Fruit fly (Drosophila melanogaster) whole organism, embryonic: Measurements from ENCODE around the gene CG14219.

Experiments
- Bdp1 ChIP-seq: fragments of 200-800 bp; sonication (Bioruptor generic); optimal IDR thresholded peaks from 3 replicates; lab custom pipeline; 2016; ENCODE audit warnings: missing biosample characterization, missing genetic modification characterization
- CG10147 ChIP-seq: fragments of 200-800 bp; sonication (Bioruptor generic); optimal IDR thresholded peaks from 2 replicates; lab custom pipeline; 2019; ENCODE audit warnings: missing biosample characterization, mild to moderate bottlenecking, missing genetic modification characterization, moderate library complexity
- CG11504 ChIP-seq: fragments of 200-800 bp; sonication (Bioruptor generic); optimal IDR thresholded peaks from 3 replicates; lab custom pipeline; 2019; ENCODE audit warnings: missing biosample characterization, mild to moderate bottlenecking, missing genetic modification characterization, moderate library complexity
- CG17186 ChIP-seq: fragments of 200-800 bp; sonication (Bioruptor generic); optimal IDR thresholded peaks from 3 replicates; lab custom pipeline; 2017; ENCODE audit warnings: missing biosample characterization, missing genetic modification reagents, missing genetic modification characterization
- CG17359 ChIP-seq: fragments of 200-800 bp; sonication (Bioruptor generic); optimal IDR thresholded peaks from 3 replicates; lab custom pipeline; 2018; ENCODE audit warnings: missing biosample characterization, mild to moderate bottlenecking, missing genetic modification characterization, moderate library complexity
- CG17568 ChIP-seq: fragments of 200-800 bp; sonication (Bioruptor generic); optimal IDR thresholded peaks from 2 replicates; lab custom pipeline; 2018; ENCODE audit warnings: missing biosample characterization, mild to moderate bottlenecking, missing genetic modification characterization, moderate library complexity
- CG2889 ChIP-seq: fragments of 200-800 bp; sonication (Bioruptor generic); IDR thresholded peaks from 3 replicates; pipeline ENCODE4 v1.3.6; 2022; ENCODE audit warnings: missing biosample characterization, missing genetic modification characterization
- CG34376 ChIP-seq: fragments of 200-800 bp; sonication (Bioruptor generic); optimal IDR thresholded peaks from 2 replicates; lab custom pipeline; 2018; ENCODE audit warnings: missing biosample characterization, mild to moderate bottlenecking, missing genetic modification characterization
- CG6791 ChIP-seq: fragments of 200-800 bp; sonication (Bioruptor generic); IDR thresholded peaks from 3 replicates; pipeline ENCODE4 v1.3.6; 2022; ENCODE audit warnings: missing biosample characterization, missing genetic modification characterization; ENCODE audit not compliant: partially characterized antibody
- CG9609 ChIP-seq: fragments of 200-800 bp; sonication (Bioruptor generic); optimal IDR thresholded peaks from 3 replicates; lab custom pipeline; 2016; ENCODE audit warnings: missing biosample characterization, missing genetic modification characterization
- Chrac-16 ChIP-seq: fragments of 200-800 bp; sonication (Bioruptor generic); optimal IDR thresholded peaks from 3 replicates; lab custom pipeline; 2016; ENCODE audit warnings: missing biosample characterization, missing genetic modification characterization
- D19B ChIP-seq: fragments of 200-800 bp; sonication (Bioruptor generic); optimal IDR thresholded peaks from 2 replicates; lab custom pipeline; 2017; ENCODE audit warnings: missing biosample characterization, mild to moderate bottlenecking, missing genetic modification characterization
- Dll ChIP-seq: fragments of 200-800 bp; sonication (Bioruptor generic); IDR thresholded peaks from 4 replicates; pipeline ENCODE4 v1.3.6; 2022; ENCODE audit warnings: missing biosample characterization, missing genetic modification characterization; ENCODE audit not compliant: partially characterized antibody
- Drgx ChIP-seq: fragments of 200-800 bp; sonication (Bioruptor generic); IDR thresholded peaks from 2 replicates; pipeline ENCODE4 v1.3.6; 2022; ENCODE audit warnings: missing biosample characterization, missing genetic modification characterization
- Hmr ChIP-seq: fragments of 200-800 bp; sonication (Bioruptor generic); optimal IDR thresholded peaks from 3 replicates; lab custom pipeline; 2017; ENCODE audit warnings: mild to moderate bottlenecking, missing biosample characterization, missing genetic modification reagents, missing genetic modification characterization
- Max ChIP-seq: fragments of 200-800 bp; sonication (Bioruptor generic); optimal IDR thresholded peaks from 2 replicates; lab custom pipeline; 2016; ENCODE audit warnings: missing biosample characterization, mild to moderate bottlenecking, missing genetic modification characterization
- NC2α ChIP-seq: fragments of 200-800 bp; sonication (Bioruptor generic); optimal IDR thresholded peaks from 2 replicates; lab custom pipeline; 2016; ENCODE audit warnings: missing biosample characterization, missing genetic modification characterization
- Ravus ChIP-seq: fragments of 200-800 bp; sonication (Bioruptor generic); IDR thresholded peaks from 2 replicates; pipeline ENCODE4 v1.3.6; 2022; ENCODE audit warnings: missing biosample characterization, missing genetic modification characterization
- Sry-β ChIP-seq: fragments of 200-800 bp; sonication (Bioruptor generic); optimal IDR thresholded peaks from 2 replicates; lab custom pipeline; 2018; ENCODE audit warnings: missing biosample characterization, mild to moderate bottlenecking, missing genetic modification characterization, moderate library complexity
- ase ChIP-seq: fragments of 200-800 bp; sonication (Bioruptor generic); IDR thresholded peaks from 3 replicates; pipeline ENCODE4 v1.3.6; 2022; ENCODE audit warnings: missing biosample characterization, missing genetic modification characterization
- cg ChIP-seq: fragments of 200-800 bp; sonication (Bioruptor generic); optimal IDR thresholded peaks from 3 replicates; lab custom pipeline; 2019; ENCODE audit warnings: missing biosample characterization, mild to moderate bottlenecking, missing genetic modification characterization, moderate library complexity
- chif ChIP-seq, 2 experiments: fragments of 200-800 bp; sonication (Bioruptor generic); optimal IDR thresholded peaks; 3 replicates each; lab custom pipeline; 2016; ENCODE audit warnings: missing biosample characterization in 2 of 2, missing genetic modification characterization in 2 of 2
- dimm ChIP-seq: fragments of 200-800 bp; sonication (Bioruptor generic); IDR thresholded peaks from 2 replicates; pipeline ENCODE4 v1.3.6; 2022; ENCODE audit warnings: missing biosample characterization, missing genetic modification characterization
- dpn ChIP-seq, 2 experiments: fragments of 200-800 bp; sonication (Bioruptor generic); optimal IDR thresholded peaks; 3 replicates each; lab custom pipeline; 2016; ENCODE audit warnings: missing biosample characterization in 2 of 2, missing genetic modification characterization in 2 of 2
- exex ChIP-seq: fragments of 200-800 bp; sonication (Bioruptor generic); optimal IDR thresholded peaks from 4 replicates; lab custom pipeline; 2018; ENCODE audit warnings: missing biosample characterization, mild to moderate bottlenecking, missing genetic modification characterization, moderate library complexity
- fd102C ChIP-seq: fragments of 200-800 bp; sonication (Bioruptor generic); optimal IDR thresholded peaks from 2 replicates; lab custom pipeline; 2018; ENCODE audit warnings: missing biosample characterization, mild to moderate bottlenecking, missing genetic modification characterization, moderate library complexity
- gro ChIP-seq: fragments of 200-800 bp; sonication (Bioruptor generic); optimal IDR thresholded peaks from 2 replicates; lab custom pipeline; 2016; ENCODE audit warnings: missing biosample characterization, missing genetic modification characterization
- knrl ChIP-seq: fragments of 200-800 bp; sonication (Bioruptor generic); IDR thresholded peaks from 3 replicates; pipeline ENCODE4 v1.3.6; 2022; ENCODE audit warnings: missing biosample characterization, missing genetic modification characterization; ENCODE audit not compliant: partially characterized antibody
- maf-S ChIP-seq: fragments of 200-800 bp; sonication (Bioruptor generic); optimal IDR thresholded peaks from 2 replicates; lab custom pipeline; 2016; ENCODE audit warnings: missing biosample characterization, missing genetic modification characterization
- nmo ChIP-seq: fragments of 200-800 bp; sonication (Bioruptor generic); optimal IDR thresholded peaks from 2 replicates; lab custom pipeline; 2018; ENCODE audit warnings: missing biosample characterization, mild to moderate bottlenecking, missing genetic modification characterization, moderate library complexity
- oc ChIP-seq: fragments of 200-800 bp; sonication (Bioruptor generic); optimal IDR thresholded peaks from 2 replicates; lab custom pipeline; 2018; ENCODE audit warnings: missing biosample characterization, mild to moderate bottlenecking, missing genetic modification characterization, moderate library complexity
- pan ChIP-seq, 4 experiments: fragments of >200 bp in 3 of 4; fragments of 200-800 bp in 1 of 4; sonication (Bioruptor generic) in 1 of 4; optimal IDR thresholded peaks in 3 of 4; IDR thresholded peaks in 1 of 4; 2 replicates each; pipeline versions ENCODE4 v1.3.6 to Lab custom; 2017 to 2022; ENCODE audit warnings: missing biosample characterization in 2 of 4, missing genetic modification characterization in 2 of 4, mixed read lengths in 1 of 4
- pb ChIP-seq: fragments of 200-800 bp; sonication (Bioruptor generic); optimal IDR thresholded peaks from 3 replicates; lab custom pipeline; 2016; ENCODE audit warnings: missing biosample characterization, missing genetic modification characterization
- repo ChIP-seq: fragments of 200-800 bp; sonication (Bioruptor generic); optimal IDR thresholded peaks from 2 replicates; lab custom pipeline; 2016; ENCODE audit warnings: missing biosample characterization, missing genetic modification characterization
- sens ChIP-seq: fragments of 200-800 bp; sonication (Bioruptor generic); peaks from one replicate; lab custom pipeline; 2016; ENCODE audit warnings: missing biosample characterization, missing genetic modification characterization
- sna ChIP-seq: fragments of 200-800 bp; sonication (Bioruptor generic); IDR thresholded peaks from 2 replicates; pipeline ENCODE4 v1.3.6; 2022; ENCODE audit warnings: missing biosample characterization, missing genetic modification characterization; ENCODE audit not compliant: partially characterized antibody
- toy ChIP-seq: fragments of 200-800 bp; sonication (Bioruptor generic); IDR thresholded peaks from 2 replicates; pipeline ENCODE4 v1.3.6; 2022; ENCODE audit warnings: missing biosample characterization, missing genetic modification characterization
- vnd ChIP-seq: fragments of 200-800 bp; sonication (Bioruptor generic); IDR thresholded peaks from 3 replicates; pipeline ENCODE4 v1.3.6; 2022; ENCODE audit warnings: missing biosample characterization, missing genetic modification characterization; ENCODE audit not compliant: partially characterized antibody
- wdn ChIP-seq: fragments of 200-800 bp; sonication (Bioruptor generic); IDR thresholded peaks from 2 replicates; pipeline ENCODE4 v1.3.6; 2022; ENCODE audit warnings: missing biosample characterization, missing genetic modification characterization
- z ChIP-seq: fragments of 200-800 bp; sonication (Bioruptor generic); IDR thresholded peaks from 3 replicates; pipeline ENCODE4 v1.3.6; 2022; ENCODE audit warnings: missing biosample characterization, missing genetic modification characterization
- zfh2 ChIP-seq: fragments of 200-800 bp; sonication (Bioruptor generic); optimal IDR thresholded peaks from 2 replicates; lab custom pipeline; 2016; ENCODE audit warnings: missing biosample characterization, missing genetic modification characterization

CG14219 gene

DNA sequence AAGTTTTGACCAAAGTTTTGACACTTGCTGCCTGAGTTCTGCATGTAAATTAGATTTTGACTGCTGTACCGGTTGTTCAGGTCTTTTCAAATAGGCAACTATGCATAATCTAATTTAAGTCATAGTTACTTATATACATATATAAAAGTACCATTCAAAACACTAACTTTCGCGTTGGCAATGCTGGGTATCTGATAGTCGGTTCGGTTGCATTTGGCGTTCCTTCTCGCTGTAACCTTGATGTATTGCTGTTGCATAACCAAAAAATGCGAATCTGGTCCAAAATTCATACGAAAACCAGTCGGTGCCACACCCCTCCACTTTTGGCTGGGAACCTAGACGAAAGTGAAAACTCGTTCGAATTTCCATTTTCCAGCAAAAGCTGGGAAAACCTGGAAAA lies 7.2 kb downstream of the CG14219 start (continued):
- TF ChIP-seq sna (peak; percentile 47; the same call in 1 of the 2 replicates), CG17359 (no peak), pb (GFP tag; lab: Kevin White, UChicago) (no peak), maf-S (GFP tag; lab: Kevin White, UChicago) (no peak), gro (no peak), wdn (no peak), Dll (GFP tag; lab: Robert Waterston, UW) (no peak), Hmr (no peak), fd102C (GFP tag; lab: Kevin White, UChicago) (no peak), CG10147 (GFP tag; lab: Kevin White, UChicago) (no peak), cg (no peak), CG9609 (GFP tag; lab: Kevin White, UChicago) (no peak), Max (no peak), zfh2 (GFP tag; lab: Kevin White, UChicago) (no peak), ase (no peak), dimm (GFP tag; lab: Robert Waterston, UW) (no peak), Bdp1 (GFP tag; lab: Kevin White, UChicago) (no peak), Sry-β (GFP tag; lab: Kevin White, UChicago) (no peak), z (no peak), CG6791 (GFP tag; lab: Robert Waterston, UW) (0 out of 3 replicates have a peak, but pooled peaks have one; percentile 35), Drgx (GFP tag; lab: Robert Waterston, UW) (no peak), CG17186 (GFP tag; lab: Kevin White, UChicago) (no peak), chif (GFP tag; optimal IDR thresholded peaks at IDR 0.05; lab: Kevin White, UChicago) (no peak), NC2α (GFP tag; lab: Kevin White, UChicago) (no peak), vnd (GFP tag; lab: Robert Waterston, UW) (peak; percentile 51; the same call in 2 of the 3 replicates), knrl (GFP tag; lab: Robert Waterston, UW) (no peak)

- no peak for TF ChIP-seq Chrac-16 (GFP tag; lab: Kevin White, UChicago)
- no peak for TF ChIP-seq CG2889 (GFP tag; lab: Robert Waterston, UW)
- TF ChIP-seq D19B (GFP tag; lab: Kevin White, UChicago) = no peak
- TF ChIP-seq CG11504 (tag; lab: Kevin White, UChicago) = no peak
- no peak for TF ChIP-seq nmo (GFP tag; lab: Kevin White, UChicago)
- peak; percentile 35 for TF ChIP-seq sens
- no peak for TF ChIP-seq dpn (GFP tag; optimal IDR thresholded peaks at IDR 0.05; lab: Kevin White, UChicago)
- no peak for TF ChIP-seq Ravus (GFP tag; lab: Robert Waterston, UW)
- peak; percentile 30 for TF ChIP-seq exex
- no peak for TF ChIP-seq repo (GFP tag; lab: Kevin White, UChicago)
- no peak for TF ChIP-seq CG17568 (GFP tag; lab: Kevin White, UChicago)
- no peak for TF ChIP-seq pan (optimal IDR thresholded peaks at IDR 0.05; lab: Kevin White, UChicago)
- TF ChIP-seq pan (GFP tag; optimal IDR thresholded peaks at IDR 0.05 in 1 of 2, IDR thresholded peaks at IDR 0.05 in 1 of 2) = no peak
- TF ChIP-seq CG34376 (GFP tag; lab: Kevin White, UChicago) = no peak
- no peak for TF ChIP-seq toy (GFP tag; lab: Robert Waterston, UW)
- TF ChIP-seq oc = no peak
Observed at dm6 chrX:19581881-19582280, 8.1 kb downstream of the CG14219 start, which contains the start of gene CG14218. TSS of gene CG14218 (minus strand) at chrX:19581981.
